Worm (Caenorhabditis elegans) whole organism, mixed stage, embryonic: ENCODE measurements around the gene C32H11.4.

Source experiments
- blmp-1 ChIP-seq: fragments of 150-350 bp; optimal IDR thresholded peaks from 2 replicates; lab custom pipeline; 2014; ENCODE audit warnings: missing biosample characterization, missing genetic modification characterization
- ceh-83 ChIP-seq: fragments of 200-800 bp; sonication (Bioruptor generic); optimal IDR thresholded peaks from 2 replicates; lab custom pipeline; 2018; ENCODE audit warnings: mild to moderate bottlenecking, missing genetic modification characterization, missing compliant biosample characterization
- drap-1 ChIP-seq: fragments of 200-800 bp; sonication (Bioruptor generic); optimal IDR thresholded peaks from 3 replicates; lab custom pipeline; 2018; ENCODE audit warnings: mild to moderate bottlenecking, missing genetic modification characterization, missing compliant biosample characterization
- elt-1 ChIP-seq: sonication (generic microtip); optimal IDR thresholded peaks from 2 replicates; lab custom pipeline; 2017; ENCODE audit warnings: missing genetic modification characterization, mild to moderate bottlenecking, missing compliant biosample characterization, antibody characterized with exemption, moderate library complexity, borderline replicate concordance; ENCODE audit not compliant: insufficient read depth
- elt-3 ChIP-seq: fragments of 150-350 bp; optimal IDR thresholded peaks from 2 replicates; lab custom pipeline; 2014; ENCODE audit warnings: missing biosample characterization, missing genetic modification characterization
- lsy-2 ChIP-seq: fragments of 150-350 bp; optimal IDR thresholded peaks from 2 replicates; lab custom pipeline; 2014; ENCODE audit warnings: missing biosample characterization, missing genetic modification characterization
- mep-1 ChIP-seq: fragments of 150-350 bp; optimal IDR thresholded peaks from 2 replicates; lab custom pipeline; 2017; ENCODE audit warnings: missing biosample characterization, missing genetic modification reagents, missing genetic modification characterization, inconsistent platforms
- nhr-12 ChIP-seq: fragments of 150-350 bp; optimal IDR thresholded peaks from 2 replicates; lab custom pipeline; 2014; ENCODE audit warnings: missing biosample characterization, missing genetic modification characterization
- nhr-28 ChIP-seq: fragments of 150-350 bp; optimal IDR thresholded peaks from 2 replicates; lab custom pipeline; 2014; ENCODE audit warnings: missing biosample characterization, missing genetic modification characterization
- pha-4 ChIP-seq: fragments of 150-350 bp; optimal IDR thresholded peaks from 2 replicates; lab custom pipeline; 2018; ENCODE audit warnings: missing biosample characterization, missing genetic modification reagents, missing genetic modification characterization
- sem-2 ChIP-seq: fragments of 200-800 bp; sonication (Bioruptor generic); optimal IDR thresholded peaks from 2 replicates; lab custom pipeline; 2018; ENCODE audit warnings: mild to moderate bottlenecking, missing genetic modification characterization, missing compliant biosample characterization
- unc-62 ChIP-seq: fragments of 150-350 bp; optimal IDR thresholded peaks from 2 replicates; lab custom pipeline; 2014; ENCODE audit warnings: missing biosample characterization, missing genetic modification reagents, missing genetic modification characterization
- ztf-11 ChIP-seq: fragments of 150-350 bp; optimal IDR thresholded peaks from 2 replicates; lab custom pipeline; 2014; ENCODE audit warnings: missing biosample characterization, missing genetic modification characterization

DNA sequence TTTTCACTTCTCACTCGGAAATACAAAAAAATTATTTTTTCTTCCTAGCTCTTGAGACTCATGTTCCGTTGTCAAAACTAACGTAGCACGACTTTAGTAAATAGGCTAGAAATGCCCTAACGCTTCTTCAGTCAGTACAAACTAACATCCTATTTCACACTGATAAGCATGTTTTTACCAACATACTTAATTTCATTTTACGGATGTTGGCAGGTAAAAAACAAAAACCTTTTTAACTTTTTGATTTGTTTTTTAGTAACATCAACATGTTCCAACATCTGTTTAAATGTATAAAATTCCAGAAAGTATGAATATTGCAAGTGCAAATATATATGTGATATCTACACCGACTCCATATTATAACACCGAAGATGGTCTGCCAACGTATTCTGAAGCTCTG is 20.8 kb upstream of the C32H11.4 start, which contains the start of gene K08D8.10:
- TF ChIP-seq pha-4 (tag; lab: Kevin White, UChicago) (no peak), drap-1 (no peak), nhr-12 (tag; lab: Kevin White, UChicago) (no peak), elt-3 (no peak), nhr-28 (tag; lab: Kevin White, UChicago) (no peak), blmp-1 (tag; lab: Kevin White, UChicago) (no peak), elt-1 (no peak), sem-2 (GFP tag; lab: Kevin White, UChicago) (no peak), unc-62 (GFP tag; lab: Kevin White, UChicago) (no peak), ztf-11 (tag; lab: Kevin White, UChicago) (no peak), mep-1 (tag; lab: Kevin White, UChicago) (no peak), lsy-2 (tag; lab: Kevin White, UChicago) (no peak), ceh-83 (GFP tag; lab: Kevin White, UChicago) (no peak)
